Worm (Caenorhabditis elegans) whole organism, L3 larva: ENCODE data around the gene rrp-1.

Experiments used
- R02D3.7 ChIP-seq: fragments of 150-350 bp; optimal IDR thresholded peaks from 2 replicates; lab custom pipeline; 2014; ENCODE audit warnings: missing biosample characterization, missing genetic modification characterization
- ZK546.5 ChIP-seq: sonication (generic microtip); optimal IDR thresholded peaks from 2 replicates; lab custom pipeline; 2017; ENCODE audit warnings: missing biosample characterization, missing genetic modification characterization
- aly-2 ChIP-seq: fragments of 150-350 bp; optimal IDR thresholded peaks from 2 replicates; lab custom pipeline; 2014; ENCODE audit warnings: missing biosample characterization, missing genetic modification characterization
- ama-1 ChIP-seq: fragments of 150-350 bp; optimal IDR thresholded peaks from 2 replicates; lab custom pipeline; 2018
- ceh-16 ChIP-seq: sonication (generic microtip); optimal IDR thresholded peaks from 2 replicates; lab custom pipeline; 2017; ENCODE audit warnings: missing biosample characterization, missing genetic modification characterization
- ceh-28 ChIP-seq: fragments of 150-350 bp; optimal IDR thresholded peaks from 2 replicates; lab custom pipeline; 2014; ENCODE audit warnings: missing biosample characterization, missing genetic modification reagents, missing genetic modification characterization
- ceh-82 ChIP-seq: fragments of 150-350 bp; optimal IDR thresholded peaks from 2 replicates; lab custom pipeline; 2014; ENCODE audit warnings: missing biosample characterization, missing genetic modification characterization
- ceh-9 ChIP-seq: sonication (generic microtip); optimal IDR thresholded peaks from 2 replicates; lab custom pipeline; 2018; ENCODE audit warnings: missing biosample characterization, missing genetic modification characterization
- daf-12 ChIP-seq: fragments of 150-350 bp; optimal IDR thresholded peaks from 2 replicates; lab custom pipeline; 2014; ENCODE audit warnings: missing biosample characterization, missing genetic modification reagents, missing genetic modification characterization
- egl-27 ChIP-seq: sonication (generic microtip); optimal IDR thresholded peaks from 4 replicates; lab custom pipeline; 2017; ENCODE audit warnings: missing biosample characterization, missing genetic modification reagents, missing genetic modification characterization
- egl-5 ChIP-seq: fragments of 150-350 bp; optimal IDR thresholded peaks from 2 replicates; lab custom pipeline; 2017; ENCODE audit warnings: missing biosample characterization, missing genetic modification reagents, missing genetic modification characterization, inconsistent platforms
- elt-1 ChIP-seq: fragments of 150-350 bp; optimal IDR thresholded peaks from 2 replicates; lab custom pipeline; 2014; ENCODE audit warnings: missing biosample characterization, missing genetic modification characterization
- elt-2 ChIP-seq: sonication (generic microtip); optimal IDR thresholded peaks from 2 replicates; lab custom pipeline; 2016; ENCODE audit warnings: missing genetic modification reagents, mild to moderate bottlenecking, missing genetic modification characterization, missing compliant biosample characterization
- eor-1 ChIP-seq, 2 experiments: fragments of 150-350 bp; optimal IDR thresholded peaks; 2 replicates each; lab custom pipeline; 2014 to 2018; ENCODE audit warnings: missing biosample characterization in 2 of 2, missing genetic modification characterization in 2 of 2
- fkh-10 ChIP-seq: sonication (generic microtip); optimal IDR thresholded peaks from 2 replicates; lab custom pipeline; 2017; ENCODE audit warnings: missing biosample characterization, missing genetic modification reagents, missing genetic modification characterization
- fkh-2 ChIP-seq: fragments of 150-350 bp; optimal IDR thresholded peaks from 2 replicates; lab custom pipeline; 2014; ENCODE audit warnings: missing biosample characterization, missing genetic modification reagents, missing genetic modification characterization
- fos-1 ChIP-seq: fragments of 150-350 bp; optimal IDR thresholded peaks from 2 replicates; lab custom pipeline; 2014; ENCODE audit warnings: missing biosample characterization, missing genetic modification characterization
- hmg-11 ChIP-seq: sonication (generic microtip); optimal IDR thresholded peaks from 2 replicates; lab custom pipeline; 2016; ENCODE audit warnings: missing genetic modification characterization, missing compliant biosample characterization
- jun-1 ChIP-seq: fragments of 150-350 bp; optimal IDR thresholded peaks from 2 replicates; lab custom pipeline; 2014; ENCODE audit warnings: missing biosample characterization, missing genetic modification reagents, missing genetic modification characterization
- lin-15B ChIP-seq: fragments of 150-350 bp; optimal IDR thresholded peaks from 2 replicates; lab custom pipeline; 2014; ENCODE audit warnings: missing biosample characterization, missing genetic modification characterization
- lin-39 ChIP-seq: fragments of 150-350 bp; optimal IDR thresholded peaks from 2 replicates; lab custom pipeline; 2018; ENCODE audit warnings: missing biosample characterization, missing genetic modification reagents, missing genetic modification characterization
- lsy-12 ChIP-seq: sonication (generic microtip); optimal IDR thresholded peaks from 2 replicates; lab custom pipeline; 2016; ENCODE audit warnings: mild to moderate bottlenecking, missing genetic modification characterization, missing compliant biosample characterization
- mdl-1 ChIP-seq: fragments of 150-350 bp; optimal IDR thresholded peaks from 2 replicates; lab custom pipeline; 2014; ENCODE audit warnings: missing biosample characterization, missing genetic modification characterization
- mml-1 ChIP-seq: fragments of 150-350 bp; sonication (generic microtip); optimal IDR thresholded peaks from 3 replicates; lab custom pipeline; 2014; ENCODE audit warnings: missing biosample characterization, missing genetic modification characterization
- nfya-1 ChIP-seq: sonication (generic microtip); optimal IDR thresholded peaks from 2 replicates; lab custom pipeline; 2017; ENCODE audit warnings: missing genetic modification characterization, mild to moderate bottlenecking, missing compliant biosample characterization, antibody characterized with exemption, moderate library complexity; ENCODE audit not compliant: insufficient read depth
- nhr-11 ChIP-seq: fragments of 150-350 bp; optimal IDR thresholded peaks from 2 replicates; lab custom pipeline; 2014; ENCODE audit warnings: missing biosample characterization, missing genetic modification characterization
- nhr-12 ChIP-seq: fragments of 150-350 bp; optimal IDR thresholded peaks from 2 replicates; lab custom pipeline; 2014; ENCODE audit warnings: missing biosample characterization, missing genetic modification characterization
- nhr-237 ChIP-seq: fragments of 150-350 bp; optimal IDR thresholded peaks from 2 replicates; lab custom pipeline; 2014; ENCODE audit warnings: missing biosample characterization, missing genetic modification characterization
- nhr-25 ChIP-seq: sonication (generic microtip); optimal IDR thresholded peaks from 2 replicates; lab custom pipeline; 2017; ENCODE audit warnings: missing biosample characterization, missing genetic modification characterization
- nhr-28 ChIP-seq: fragments of 150-350 bp; optimal IDR thresholded peaks from 2 replicates; lab custom pipeline; 2014; ENCODE audit warnings: missing biosample characterization, missing genetic modification characterization
- nhr-43 ChIP-seq: sonication (generic microtip); optimal IDR thresholded peaks from 2 replicates; lab custom pipeline; 2016; ENCODE audit warnings: mild to moderate bottlenecking, missing genetic modification characterization, missing compliant biosample characterization; ENCODE audit not compliant: poor library complexity, severe bottlenecking
- nhr-67 ChIP-seq: fragments of 150-350 bp; optimal IDR thresholded peaks from 2 replicates; lab custom pipeline; 2014; ENCODE audit warnings: missing biosample characterization, missing genetic modification characterization
- nhr-76 ChIP-seq: fragments of 150-350 bp; sonication (generic microtip); optimal IDR thresholded peaks from 5 replicates; lab custom pipeline; 2014; ENCODE audit warnings: missing biosample characterization, missing genetic modification characterization
- nhr-77 ChIP-seq: fragments of 150-350 bp; optimal IDR thresholded peaks from 2 replicates; lab custom pipeline; 2014; ENCODE audit warnings: missing biosample characterization, missing genetic modification characterization
- pha-4 ChIP-seq: fragments of 150-350 bp; optimal IDR thresholded peaks from 2 replicates; lab custom pipeline; 2014; ENCODE audit warnings: missing biosample characterization, missing genetic modification reagents, missing genetic modification characterization
- pqm-1 ChIP-seq: fragments of 150-350 bp; optimal IDR thresholded peaks from 2 replicates; lab custom pipeline; 2017; ENCODE audit warnings: missing biosample characterization, missing genetic modification characterization, inconsistent platforms
- sea-2 ChIP-seq: fragments of 150-350 bp; sonication (generic microtip); optimal IDR thresholded peaks from 4 replicates; lab custom pipeline; 2014; ENCODE audit warnings: missing biosample characterization, missing genetic modification reagents, missing genetic modification characterization
- skn-1 ChIP-seq: fragments of 150-350 bp; optimal IDR thresholded peaks from 2 replicates; lab custom pipeline; 2014; ENCODE audit warnings: missing biosample characterization, missing genetic modification characterization
- snpc-4 ChIP-seq: fragments of 150-350 bp; optimal IDR thresholded peaks from 2 replicates; lab custom pipeline; 2014; ENCODE audit warnings: missing biosample characterization, missing genetic modification characterization
- tbx-2 ChIP-seq: sonication (generic microtip); optimal IDR thresholded peaks from 2 replicates; lab custom pipeline; 2016; ENCODE audit warnings: mild to moderate bottlenecking, missing genetic modification characterization, missing compliant biosample characterization
- unc-39 ChIP-seq: sonication (generic microtip); optimal IDR thresholded peaks from 4 replicates; lab custom pipeline; 2017; ENCODE audit warnings: missing biosample characterization, missing genetic modification characterization
- unc-62 ChIP-seq: fragments of 150-350 bp; sonication (generic microtip); optimal IDR thresholded peaks from 4 replicates; lab custom pipeline; 2014; ENCODE audit warnings: missing biosample characterization, missing genetic modification reagents, missing genetic modification characterization
- zag-1 ChIP-seq: fragments of 150-350 bp; optimal IDR thresholded peaks from 2 replicates; lab custom pipeline; 2014; ENCODE audit warnings: missing biosample characterization, missing genetic modification characterization
- ztf-11 ChIP-seq: fragments of 150-350 bp; optimal IDR thresholded peaks from 2 replicates; lab custom pipeline; 2014; ENCODE audit warnings: missing biosample characterization, missing genetic modification characterization
- ztf-4 ChIP-seq: fragments of 150-350 bp; optimal IDR thresholded peaks from 2 replicates; lab custom pipeline; 2014; ENCODE audit warnings: missing biosample characterization, missing genetic modification characterization

Gene rrp-1

DNA sequence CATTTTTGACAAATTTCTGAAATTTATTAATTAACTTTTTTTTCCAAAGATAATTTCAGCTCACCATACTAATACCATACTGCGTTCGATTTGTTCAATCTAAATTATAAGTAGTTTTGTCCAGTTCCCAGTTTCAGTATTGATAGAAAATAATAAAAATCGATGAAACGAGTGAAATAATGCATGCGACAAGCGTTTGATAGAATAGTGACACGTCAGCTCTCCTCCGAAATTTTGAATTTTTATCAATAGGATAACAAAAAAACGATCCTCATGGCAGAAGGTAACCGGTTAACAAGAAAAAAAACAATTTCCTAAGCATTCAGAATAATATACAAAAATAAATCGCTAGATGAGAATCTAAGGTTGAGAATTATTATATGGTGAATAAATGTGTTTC is 19.7 kb upstream of the rrp-1 start, which contains the start of gene C47E12.3:
TSS of gene C47E12.3 (minus strand) at position 101 of the 400 bp plus-strand sequence.
- no peak for TF ChIP-seq daf-12
- TF ChIP-seq R02D3.7 (tag; lab: Kevin White, UChicago): no peak
- TF ChIP-seq ceh-9: no peak
- TF ChIP-seq fkh-2 (tag; lab: Kevin White, UChicago): no peak
- TF ChIP-seq nhr-11: no peak
- no peak for TF ChIP-seq ceh-82
- no peak for TF ChIP-seq eor-1 (tag; optimal IDR thresholded peaks at IDR 0.05; lab: Kevin White, UChicago)
- TF ChIP-seq ama-1: no peak
- TF ChIP-seq mml-1 (tag; lab: Kevin White, UChicago): no peak
- TF ChIP-seq egl-5 (tag; lab: Kevin White, UChicago): no peak
- no peak for TF ChIP-seq nhr-28 (tag; lab: Kevin White, UChicago)
- TF ChIP-seq nhr-43 (tag; lab: Kevin White, UChicago): no peak
- no peak for TF ChIP-seq nhr-77
- TF ChIP-seq skn-1: no peak
- no peak for TF ChIP-seq pha-4 (tag; lab: Kevin White, UChicago)

DNA sequence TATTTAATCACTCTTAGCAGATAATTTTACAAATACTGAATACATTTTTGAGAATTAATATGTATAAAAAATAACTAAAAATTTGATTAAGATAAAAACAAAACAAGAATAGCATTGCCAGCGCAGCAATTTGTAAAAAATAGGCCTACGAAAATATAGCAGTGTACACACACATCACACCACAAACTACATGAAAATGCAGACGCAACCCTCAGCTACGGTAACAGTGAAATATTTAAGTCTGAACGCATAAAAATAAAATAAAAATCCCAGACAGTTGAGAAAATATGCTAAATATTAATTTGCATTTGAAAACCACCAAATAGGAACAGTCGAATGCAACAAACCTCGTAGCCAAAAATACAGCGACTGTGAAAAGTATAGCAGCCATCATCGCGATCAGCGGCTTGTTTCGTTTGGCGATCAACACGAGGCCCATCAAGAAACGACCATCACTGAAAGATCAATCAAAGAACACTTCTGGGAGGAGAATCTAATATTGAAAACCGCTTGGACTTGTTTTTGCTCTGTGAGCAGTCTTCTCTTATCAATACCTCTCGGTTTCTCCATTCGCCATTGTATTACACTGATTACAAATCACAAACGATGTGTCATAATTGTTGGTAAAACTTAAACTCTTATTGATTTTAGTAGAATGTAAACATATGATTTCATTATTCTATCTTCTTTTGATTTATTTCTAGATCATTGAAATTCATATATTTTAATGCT is 16.6 kb upstream of the rrp-1 start, which contains the start of gene pyp-1:
TSS of gene pyp-1 (minus strand) at position 439 of the 732 bp plus-strand sequence.
- TF ChIP-seq lin-39 (tag; lab: Kevin White, UChicago) (peak; percentile 25), eor-1 (tag; optimal IDR thresholded peaks at IDR 0.05; lab: Kevin White, UChicago) (no peak), nhr-12 (tag; lab: Kevin White, UChicago) (no peak), ztf-11 (tag; lab: Kevin White, UChicago) (no peak), hmg-11 (no peak), ceh-28 (tag; lab: Kevin White, UChicago) (peak; percentile 40), jun-1 (tag; lab: Kevin White, UChicago) (peak; percentile 21), ZK546.5 (tag; lab: Kevin White, UChicago) (no peak), snpc-4 (tag; lab: Kevin White, UChicago) (peak; percentile 7), fkh-2 (tag; lab: Kevin White, UChicago) (no peak), nfya-1 (tag; lab: Kevin White, UChicago) (peak; percentile 15), pha-4 (tag; lab: Kevin White, UChicago) (peak; percentile 75), nhr-67 (no peak), pqm-1 (peak; percentile 83), ama-1 (peak; percentile 19), elt-2 (tag; lab: Kevin White, UChicago) (peak; percentile 74)

DNA sequence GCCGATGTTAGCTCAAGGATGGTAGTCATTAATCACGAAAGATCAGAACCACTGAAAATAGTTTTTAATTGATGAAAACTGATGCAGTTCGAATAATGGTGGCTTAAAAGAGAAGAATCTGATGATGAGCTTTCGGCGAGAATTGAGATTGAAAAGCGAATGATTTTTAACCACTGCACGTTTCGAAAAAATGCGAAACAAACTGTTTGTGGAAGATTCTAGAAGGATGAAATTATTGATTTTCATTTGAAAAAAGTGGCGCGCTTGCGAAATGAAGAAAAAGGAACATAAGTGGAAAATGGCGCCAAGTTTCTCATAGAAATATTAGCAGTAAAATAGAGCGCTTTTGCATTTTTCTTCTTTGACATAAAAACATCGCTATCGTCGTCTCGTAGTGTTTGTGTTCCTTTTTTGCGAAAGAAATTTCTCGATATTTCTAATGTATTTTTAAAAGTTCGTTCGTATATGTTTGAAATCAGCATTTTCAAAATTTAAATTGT is 12.9 kb upstream of the rrp-1 start, which contains the start of gene uba-1:
TSS of gene uba-1 (minus strand) at position 51 of the 500 bp plus-strand sequence.
- TF ChIP-seq daf-12 (no peak), lin-15B (tag; lab: Kevin White, UChicago) (peak; percentile 29), egl-5 (tag; lab: Kevin White, UChicago) (no peak), ceh-9 (no peak), nhr-76 (tag; lab: Kevin White, UChicago) (no peak), skn-1 (no peak), elt-1 (tag; lab: Kevin White, UChicago) (no peak), eor-1 (tag; optimal IDR thresholded peaks at IDR 0.05; lab: Kevin White, UChicago) (no peak), nhr-12 (tag; lab: Kevin White, UChicago) (no peak), zag-1 (tag; lab: Kevin White, UChicago) (no peak), egl-27 (tag; lab: Kevin White, UChicago) (no peak), ztf-4 (peak; percentile 49), mml-1 (tag; lab: Kevin White, UChicago) (no peak), pha-4 (tag; lab: Kevin White, UChicago) (peak; percentile 26), lsy-12 (tag; lab: Kevin White, UChicago) (peak; percentile 46), pqm-1 (no peak), fkh-10 (GFP tag; lab: Kevin White, UChicago) (no peak), snpc-4 (tag; lab: Kevin White, UChicago) (no peak), nfya-1 (tag; lab: Kevin White, UChicago) (peak; percentile 7), ztf-11 (tag; lab: Kevin White, UChicago) (no peak), jun-1 (tag; lab: Kevin White, UChicago) (no peak), nhr-237 (tag; lab: Kevin White, UChicago) (no peak), unc-39 (tag; lab: Kevin White, UChicago) (no peak), sea-2 (GFP tag; lab: Kevin White, UChicago) (no peak), tbx-2 (peak; percentile 6), nhr-67 (no peak), nhr-11 (no peak), hmg-11 (no peak), fos-1 (tag; lab: Kevin White, UChicago) (no peak), nhr-25 (peak; percentile 37), R02D3.7 (tag; lab: Kevin White, UChicago) (no peak), fkh-2 (tag; lab: Kevin White, UChicago) (no peak), nhr-28 (tag; lab: Kevin White, UChicago) (no peak), nhr-77 (no peak), unc-62 (GFP tag; lab: Kevin White, UChicago) (no peak), ceh-28 (tag; lab: Kevin White, UChicago) (peak; percentile 37), aly-2 (no peak), ceh-16 (tag; lab: Kevin White, UChicago) (no peak), mdl-1 (tag; lab: Kevin White, UChicago) (no peak), ceh-82 (no peak), ama-1 (peak; percentile 81)
